Worm (Caenorhabditis elegans) whole organism, L3 larva: ENCODE results near the gene R53.8.
A peak's percentile ranks its signal among the peaks of the same experiment; 100 is the strongest.

ENCODE experiments used
- R02D3.7 ChIP-seq: fragments of 150-350 bp; optimal IDR thresholded peaks from 2 replicates; lab custom pipeline; 2014; ENCODE audit warnings: missing biosample characterization, missing genetic modification characterization
- ZK546.5 ChIP-seq: sonication (generic microtip); optimal IDR thresholded peaks from 2 replicates; lab custom pipeline; 2017; ENCODE audit warnings: missing biosample characterization, missing genetic modification characterization
- aly-2 ChIP-seq: fragments of 150-350 bp; optimal IDR thresholded peaks from 2 replicates; lab custom pipeline; 2014; ENCODE audit warnings: missing biosample characterization, missing genetic modification characterization
- ama-1 ChIP-seq: fragments of 150-350 bp; optimal IDR thresholded peaks from 2 replicates; lab custom pipeline; 2018
- ceh-28 ChIP-seq: fragments of 150-350 bp; optimal IDR thresholded peaks from 2 replicates; lab custom pipeline; 2014; ENCODE audit warnings: missing biosample characterization, missing genetic modification reagents, missing genetic modification characterization
- ceh-82 ChIP-seq: fragments of 150-350 bp; optimal IDR thresholded peaks from 2 replicates; lab custom pipeline; 2014; ENCODE audit warnings: missing biosample characterization, missing genetic modification characterization
- ceh-9 ChIP-seq: sonication (generic microtip); optimal IDR thresholded peaks from 2 replicates; lab custom pipeline; 2018; ENCODE audit warnings: missing biosample characterization, missing genetic modification characterization
- daf-12 ChIP-seq: fragments of 150-350 bp; optimal IDR thresholded peaks from 2 replicates; lab custom pipeline; 2014; ENCODE audit warnings: missing biosample characterization, missing genetic modification reagents, missing genetic modification characterization
- egl-27 ChIP-seq: sonication (generic microtip); optimal IDR thresholded peaks from 4 replicates; lab custom pipeline; 2017; ENCODE audit warnings: missing biosample characterization, missing genetic modification reagents, missing genetic modification characterization
- egl-5 ChIP-seq: fragments of 150-350 bp; optimal IDR thresholded peaks from 2 replicates; lab custom pipeline; 2017; ENCODE audit warnings: missing biosample characterization, missing genetic modification reagents, missing genetic modification characterization, inconsistent platforms
- elt-1 ChIP-seq: fragments of 150-350 bp; optimal IDR thresholded peaks from 2 replicates; lab custom pipeline; 2014; ENCODE audit warnings: missing biosample characterization, missing genetic modification characterization
- elt-2 ChIP-seq: sonication (generic microtip); optimal IDR thresholded peaks from 2 replicates; lab custom pipeline; 2016; ENCODE audit warnings: missing genetic modification reagents, mild to moderate bottlenecking, missing genetic modification characterization, missing compliant biosample characterization
- elt-3 ChIP-seq, 3 experiments: fragments of 150-350 bp in 1 of 3; sonication (generic microtip) in 2 of 3; optimal IDR thresholded peaks; 2 replicates in 2 of 3; 4 replicates in 1 of 3; lab custom pipeline; 2014 to 2017; ENCODE audit warnings: missing biosample characterization in 3 of 3, missing genetic modification characterization in 3 of 3
- eor-1 ChIP-seq, 2 experiments: fragments of 150-350 bp; optimal IDR thresholded peaks; 2 replicates each; lab custom pipeline; 2014 to 2018; ENCODE audit warnings: missing biosample characterization in 2 of 2, missing genetic modification characterization in 2 of 2
- fkh-10 ChIP-seq: sonication (generic microtip); optimal IDR thresholded peaks from 2 replicates; lab custom pipeline; 2017; ENCODE audit warnings: missing biosample characterization, missing genetic modification reagents, missing genetic modification characterization
- fkh-2 ChIP-seq: fragments of 150-350 bp; optimal IDR thresholded peaks from 2 replicates; lab custom pipeline; 2014; ENCODE audit warnings: missing biosample characterization, missing genetic modification reagents, missing genetic modification characterization
- fos-1 ChIP-seq: fragments of 150-350 bp; optimal IDR thresholded peaks from 2 replicates; lab custom pipeline; 2014; ENCODE audit warnings: missing biosample characterization, missing genetic modification characterization
- hmg-11 ChIP-seq: sonication (generic microtip); optimal IDR thresholded peaks from 2 replicates; lab custom pipeline; 2016; ENCODE audit warnings: missing genetic modification characterization, missing compliant biosample characterization
- jun-1 ChIP-seq: fragments of 150-350 bp; optimal IDR thresholded peaks from 2 replicates; lab custom pipeline; 2014; ENCODE audit warnings: missing biosample characterization, missing genetic modification reagents, missing genetic modification characterization
- lin-15B ChIP-seq: fragments of 150-350 bp; optimal IDR thresholded peaks from 2 replicates; lab custom pipeline; 2014; ENCODE audit warnings: missing biosample characterization, missing genetic modification characterization
- lin-39 ChIP-seq: fragments of 150-350 bp; optimal IDR thresholded peaks from 2 replicates; lab custom pipeline; 2018; ENCODE audit warnings: missing biosample characterization, missing genetic modification reagents, missing genetic modification characterization
- mdl-1 ChIP-seq: fragments of 150-350 bp; optimal IDR thresholded peaks from 2 replicates; lab custom pipeline; 2014; ENCODE audit warnings: missing biosample characterization, missing genetic modification characterization
- mml-1 ChIP-seq: fragments of 150-350 bp; sonication (generic microtip); optimal IDR thresholded peaks from 3 replicates; lab custom pipeline; 2014; ENCODE audit warnings: missing biosample characterization, missing genetic modification characterization
- nfya-1 ChIP-seq: sonication (generic microtip); optimal IDR thresholded peaks from 2 replicates; lab custom pipeline; 2017; ENCODE audit warnings: missing genetic modification characterization, mild to moderate bottlenecking, missing compliant biosample characterization, antibody characterized with exemption, moderate library complexity; ENCODE audit not compliant: insufficient read depth
- nhr-23 ChIP-seq: fragments of 150-350 bp; optimal IDR thresholded peaks from 2 replicates; lab custom pipeline; 2014; ENCODE audit warnings: missing biosample characterization, missing genetic modification reagents, missing genetic modification characterization
- nhr-237 ChIP-seq: fragments of 150-350 bp; optimal IDR thresholded peaks from 2 replicates; lab custom pipeline; 2014; ENCODE audit warnings: missing biosample characterization, missing genetic modification characterization
- nhr-25 ChIP-seq: sonication (generic microtip); optimal IDR thresholded peaks from 2 replicates; lab custom pipeline; 2017; ENCODE audit warnings: missing biosample characterization, missing genetic modification characterization
- nhr-28 ChIP-seq: fragments of 150-350 bp; optimal IDR thresholded peaks from 2 replicates; lab custom pipeline; 2014; ENCODE audit warnings: missing biosample characterization, missing genetic modification characterization
- nhr-43 ChIP-seq: sonication (generic microtip); optimal IDR thresholded peaks from 2 replicates; lab custom pipeline; 2016; ENCODE audit warnings: mild to moderate bottlenecking, missing genetic modification characterization, missing compliant biosample characterization; ENCODE audit not compliant: poor library complexity, severe bottlenecking
- nhr-67 ChIP-seq: fragments of 150-350 bp; optimal IDR thresholded peaks from 2 replicates; lab custom pipeline; 2014; ENCODE audit warnings: missing biosample characterization, missing genetic modification characterization
- nhr-76 ChIP-seq: fragments of 150-350 bp; sonication (generic microtip); optimal IDR thresholded peaks from 5 replicates; lab custom pipeline; 2014; ENCODE audit warnings: missing biosample characterization, missing genetic modification characterization
- nhr-77 ChIP-seq: fragments of 150-350 bp; optimal IDR thresholded peaks from 2 replicates; lab custom pipeline; 2014; ENCODE audit warnings: missing biosample characterization, missing genetic modification characterization
- pha-4 ChIP-seq: fragments of 150-350 bp; optimal IDR thresholded peaks from 2 replicates; lab custom pipeline; 2014; ENCODE audit warnings: missing biosample characterization, missing genetic modification reagents, missing genetic modification characterization
- pqm-1 ChIP-seq: fragments of 150-350 bp; optimal IDR thresholded peaks from 2 replicates; lab custom pipeline; 2017; ENCODE audit warnings: missing biosample characterization, missing genetic modification characterization, inconsistent platforms
- skn-1 ChIP-seq: fragments of 150-350 bp; optimal IDR thresholded peaks from 2 replicates; lab custom pipeline; 2014; ENCODE audit warnings: missing biosample characterization, missing genetic modification characterization
- snpc-4 ChIP-seq: fragments of 150-350 bp; optimal IDR thresholded peaks from 2 replicates; lab custom pipeline; 2014; ENCODE audit warnings: missing biosample characterization, missing genetic modification characterization
- tbx-2 ChIP-seq: sonication (generic microtip); optimal IDR thresholded peaks from 2 replicates; lab custom pipeline; 2016; ENCODE audit warnings: mild to moderate bottlenecking, missing genetic modification characterization, missing compliant biosample characterization
- unc-39 ChIP-seq: sonication (generic microtip); optimal IDR thresholded peaks from 4 replicates; lab custom pipeline; 2017; ENCODE audit warnings: missing biosample characterization, missing genetic modification characterization
- unc-62 ChIP-seq: fragments of 150-350 bp; sonication (generic microtip); optimal IDR thresholded peaks from 4 replicates; lab custom pipeline; 2014; ENCODE audit warnings: missing biosample characterization, missing genetic modification reagents, missing genetic modification characterization
- zag-1 ChIP-seq: fragments of 150-350 bp; optimal IDR thresholded peaks from 2 replicates; lab custom pipeline; 2014; ENCODE audit warnings: missing biosample characterization, missing genetic modification characterization
- ztf-11 ChIP-seq: fragments of 150-350 bp; optimal IDR thresholded peaks from 2 replicates; lab custom pipeline; 2014; ENCODE audit warnings: missing biosample characterization, missing genetic modification characterization

Gene R53.8

DNA sequence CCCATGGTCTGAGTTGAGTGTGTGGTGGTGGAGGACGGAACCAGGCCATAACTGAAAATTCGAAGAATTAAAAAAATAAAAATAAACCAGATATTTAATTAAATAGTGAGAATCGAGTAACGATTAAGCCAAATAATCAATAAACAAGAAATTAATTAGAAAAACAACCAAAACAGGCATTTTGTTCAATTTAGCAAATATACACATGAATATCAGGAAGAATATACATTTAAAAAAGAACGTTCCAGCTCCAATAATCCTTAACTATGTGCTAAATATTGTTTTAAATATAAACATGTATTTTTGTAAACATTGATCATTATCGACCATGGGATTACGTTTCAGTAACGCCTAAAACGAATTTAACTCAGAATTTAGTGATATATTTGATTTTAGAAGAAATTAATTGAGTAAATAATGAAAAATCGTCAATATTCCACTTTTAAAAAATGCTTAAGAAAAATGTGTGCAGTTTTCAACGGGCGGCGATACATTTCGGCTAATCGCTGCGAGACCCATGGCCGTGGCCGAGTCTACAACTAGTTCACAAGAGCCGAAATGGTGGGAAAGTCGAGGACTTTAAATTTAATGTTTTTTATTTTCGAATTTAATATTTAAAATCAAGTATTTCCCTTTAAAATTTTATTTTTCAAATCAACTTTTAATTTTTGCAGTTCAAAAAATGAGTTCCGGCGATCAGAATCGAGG, 8.4 kb upstream of the R53.8 start, which contains the start of the genes R53.4 and psf-1:
Gene R53.4 (minus strand): TSS at position 51 of the 708 bp plus-strand sequence.
Gene psf-1 (plus strand): TSS at position 675 of the 708 bp plus-strand sequence.
- TF ChIP-seq nhr-23 (tag; lab: Kevin White, UChicago), result peak; percentile 84
- no peak for TF ChIP-seq tbx-2
- TF ChIP-seq zag-1, result no peak
- TF ChIP-seq lin-39, result peak; percentile 56
- TF ChIP-seq fkh-2 (tag; lab: Kevin White, UChicago), result no peak
- TF ChIP-seq hmg-11 (tag; lab: Kevin White, UChicago), result peak; percentile 57
- TF ChIP-seq pqm-1 (tag; lab: Kevin White, UChicago), result peak; percentile 49
- peak; percentile 90 for TF ChIP-seq lin-15B (tag; lab: Kevin White, UChicago)
- peak; percentile 56 for TF ChIP-seq nhr-43 (tag; lab: Kevin White, UChicago)
- TF ChIP-seq elt-2 (tag; lab: Kevin White, UChicago), result peak; percentile 30
- TF ChIP-seq nhr-25 (tag; lab: Kevin White, UChicago), result peak; percentile 49
- TF ChIP-seq jun-1 (tag; lab: Kevin White, UChicago), result peak; percentile 26
- no peak for TF ChIP-seq ceh-9 (tag; lab: Kevin White, UChicago)
- peak; percentile 2 for TF ChIP-seq R02D3.7 (tag; lab: Kevin White, UChicago)
- peak; percentile 7 for TF ChIP-seq snpc-4
- peak; percentile 86 for TF ChIP-seq nfya-1 (tag; lab: Kevin White, UChicago)
- TF ChIP-seq pha-4 (tag; lab: Kevin White, UChicago), result peak; percentile 85
- TF ChIP-seq elt-3 (tag; optimal IDR thresholded peaks at IDR 0.05; lab: Kevin White, UChicago), result no peak
- TF ChIP-seq nhr-28 (tag; lab: Kevin White, UChicago), result no peak
- no peak for TF ChIP-seq ceh-82 (tag; lab: Kevin White, UChicago)

DNA sequence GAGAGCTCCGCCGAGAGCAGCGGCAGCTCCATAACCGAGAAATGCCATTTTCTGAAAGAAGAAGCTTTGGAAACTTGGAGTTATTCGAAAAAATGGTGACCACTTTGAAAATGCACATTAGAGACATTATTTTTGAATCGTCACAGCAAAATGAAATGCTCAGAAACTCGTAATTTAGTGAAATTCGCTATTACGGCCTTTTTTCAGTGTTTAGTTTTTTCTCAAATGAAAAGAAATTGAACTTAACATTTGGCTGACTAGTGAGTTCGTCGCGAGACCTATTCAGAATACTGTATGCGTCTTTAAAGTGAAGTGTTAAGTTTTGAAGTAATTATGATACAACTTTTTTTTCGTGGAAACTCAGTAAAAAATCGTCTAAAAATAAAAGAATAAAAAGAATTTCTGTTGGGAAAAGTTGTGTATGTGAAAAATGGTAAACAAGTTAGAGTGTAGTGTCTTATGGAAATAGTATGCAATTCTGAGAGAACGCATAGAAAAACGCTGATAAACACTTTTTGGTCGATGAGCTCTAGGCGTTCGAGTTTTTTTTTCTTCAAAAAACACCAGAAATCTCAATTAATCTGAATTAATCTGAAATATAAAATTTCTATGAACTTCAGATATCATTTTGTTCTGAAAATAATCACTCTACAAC, 5.9 kb upstream of the R53.8 start, which contains the start of gene R53.5:
Gene R53.5 (minus strand): TSS at position 51 of the 655 bp plus-strand sequence.
- TF ChIP-seq pha-4 (tag; lab: Kevin White, UChicago) (peak; percentile 83), elt-2 (tag; lab: Kevin White, UChicago) (peak; percentile 27), pqm-1 (tag; lab: Kevin White, UChicago) (peak; percentile 61), lin-39 (no peak)

DNA sequence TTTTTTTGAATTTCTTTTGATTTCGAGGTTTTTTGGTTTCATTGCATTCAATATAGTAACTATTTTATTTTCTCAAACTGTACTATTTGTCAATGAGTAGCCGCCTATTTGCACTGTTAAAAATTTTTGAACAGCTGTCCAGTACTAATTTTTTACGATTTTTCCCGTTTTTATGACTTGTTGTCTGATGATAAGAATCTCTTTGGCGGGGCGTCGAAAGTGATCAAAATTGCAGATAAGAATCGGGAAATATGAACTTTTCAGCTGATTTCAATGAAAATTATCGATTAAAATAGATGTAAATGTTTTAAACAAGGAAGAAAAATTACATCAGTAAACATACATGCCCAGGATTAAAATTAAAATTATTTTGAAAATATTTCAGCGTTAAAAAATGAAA, 2.3 kb upstream of the R53.8 start:
- TF ChIP-seq snpc-4 (no peak), nhr-76 (no peak), elt-1 (peak; percentile 80), nhr-43 (tag; lab: Kevin White, UChicago) (no peak), hmg-11 (tag; lab: Kevin White, UChicago) (no peak), ZK546.5 (tag; lab: Kevin White, UChicago) (no peak), unc-39 (tag; lab: Kevin White, UChicago) (no peak), pqm-1 (tag; lab: Kevin White, UChicago) (peak; percentile 82), zag-1 (no peak), unc-62 (no peak), mdl-1 (no peak), ceh-82 (tag; lab: Kevin White, UChicago) (no peak), daf-12 (no peak), ama-1 (no peak), fkh-2 (tag; lab: Kevin White, UChicago) (no peak), lin-39 (no peak), eor-1 (tag; optimal IDR thresholded peaks at IDR 0.05; lab: Kevin White, UChicago) (no peak), lin-15B (tag; lab: Kevin White, UChicago) (no peak), pha-4 (tag; lab: Kevin White, UChicago) (peak; percentile 43), egl-5 (tag; lab: Kevin White, UChicago) (no peak), fkh-10 (GFP tag; lab: Kevin White, UChicago) (no peak), nhr-23 (tag; lab: Kevin White, UChicago) (no peak), nhr-237 (no peak), skn-1 (no peak), ztf-11 (tag; lab: Kevin White, UChicago) (no peak), aly-2 (no peak), ceh-28 (tag; lab: Kevin White, UChicago) (peak; percentile 48), nhr-28 (tag; lab: Kevin White, UChicago) (no peak), elt-3 (tag; optimal IDR thresholded peaks at IDR 0.05; lab: Kevin White, UChicago) (no peak), mml-1 (tag; lab: Kevin White, UChicago) (no peak), nhr-67 (no peak), jun-1 (tag; lab: Kevin White, UChicago) (no peak), tbx-2 (no peak), elt-2 (tag; lab: Kevin White, UChicago) (peak; percentile 89), fos-1 (tag; lab: Kevin White, UChicago) (no peak), egl-27 (tag; lab: Kevin White, UChicago) (no peak), nhr-77 (tag; lab: Kevin White, UChicago) (no peak)
